Worm (Caenorhabditis elegans): Measurements from ENCODE around the gene iars-1.
A peak's percentile ranks its signal among the peaks of the same experiment; 100 is the strongest.

- TF ChIP-seq lsy-2 (tag; optimal IDR thresholded peaks at IDR 0.05) (peak; percentile 46 to 73), nhr-237 (tag; optimal IDR thresholded peaks at IDR 0.05) (no peak), rnt-1 (tag; optimal IDR thresholded peaks at IDR 0.05) (peak; percentile 45)
These were observed 35.0 kb downstream of the iars-1 start, which contains the start of gene gpa-7 for ce11 chrIV:10403193-10404058.

Measured in whole organism, L1 larva.